Fruit fly (Drosophila melanogaster): ENCODE measurements around the gene Ir8a.

The Ir8a gene

DNA sequence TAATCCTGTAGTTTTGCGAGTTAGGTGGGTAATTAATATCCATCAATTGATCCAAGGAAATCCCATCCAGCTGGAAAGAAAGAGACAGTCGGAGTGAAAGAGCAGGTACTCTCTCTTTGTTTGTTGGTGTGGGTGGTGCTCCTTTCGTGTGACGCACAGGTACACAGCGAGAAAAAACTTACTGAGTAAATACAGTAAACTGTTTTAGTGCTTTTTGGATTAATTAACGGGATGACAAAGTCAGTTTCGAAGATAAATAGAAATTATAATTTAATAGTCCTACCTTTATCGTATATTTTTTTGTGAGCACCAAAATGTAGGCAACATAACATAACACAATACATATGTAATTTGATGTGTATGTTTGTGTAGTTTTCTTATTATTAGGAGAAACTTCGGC, 11.7 kb upstream of the Ir8a start (continued):
- TF ChIP-seq Blimp-1 (GFP tag; optimal IDR thresholded peaks at IDR 0.05) (peak; percentile 15), kah (GFP tag; optimal IDR thresholded peaks at IDR 0.05) (no peak), Mad (GFP tag; optimal IDR thresholded peaks at IDR 0.05) (no peak), CG8359 (GFP tag; optimal IDR thresholded peaks at IDR 0.05; ENCODE audit: borderline replicate concordance) (no peak), CG8388 (GFP tag; optimal IDR thresholded peaks at IDR 0.05) (peak; percentile 13), ato (GFP tag; IDR thresholded peaks at IDR 0.05; ENCODE audit: partially characterized antibody) (no peak), gsb-n (tag; optimal IDR thresholded peaks at IDR 0.05) (peak; percentile 21), CG7271 (tag; optimal IDR thresholded peaks at IDR 0.05) (no peak), sd (tag; optimal IDR thresholded peaks at IDR 0.05) (no peak), caup (GFP tag; optimal IDR thresholded peaks at IDR 0.05; ENCODE audit: severe bottlenecking) (no peak), CG11093 (GFP tag; IDR thresholded peaks at IDR 0.05) (no peak), CG10462 (GFP tag; optimal IDR thresholded peaks at IDR 0.05) (no peak), Hr3 (GFP tag; optimal IDR thresholded peaks at IDR 0.05) (peak; percentile 26), wdn (GFP tag; IDR thresholded peaks at IDR 0.05) (no peak), CG32532 (GFP tag; IDR thresholded peaks at IDR 0.05) (peak; percentile 39; the same call in 1 of the 2 replicates), Xbp1 (GFP tag; optimal IDR thresholded peaks at IDR 0.05) (peak; percentile 5), Rx (GFP tag; IDR thresholded peaks at IDR 0.05) (no peak), ttk (GFP tag; IDR thresholded peaks at IDR 0.05) (no peak), CG11398 (GFP tag; optimal IDR thresholded peaks at IDR 0.05) (no peak), dati (GFP tag; IDR thresholded peaks at IDR 0.05) (no peak), mld (GFP tag; IDR thresholded peaks at IDR 0.05; ENCODE audit: partially characterized antibody) (no peak), wor (GFP tag; IDR thresholded peaks at IDR 0.05) (no peak), tin (GFP tag; optimal IDR thresholded peaks at IDR 0.05) (peak; percentile 21), Rfx (GFP tag; IDR thresholded peaks at IDR 0.05) (no peak), row (GFP tag; IDR thresholded peaks at IDR 0.05) (peak; percentile 50; the same call in 2 of the 3 replicates), dmrt11E (tag; optimal IDR thresholded peaks at IDR 0.05) (peak; percentile 62), gt (GFP tag; IDR thresholded peaks at IDR 0.05) (no peak), CG14667 (GFP tag; IDR thresholded peaks at IDR 0.05) (no peak), ci (GFP tag; IDR thresholded peaks at IDR 0.05) (no peak; the same call in 2 of the 3 replicates), Oli (tag; optimal IDR thresholded peaks at IDR 0.05) (no peak), so (GFP tag; IDR thresholded peaks at IDR 0.05) (no peak), CG8944 (GFP tag; optimal IDR thresholded peaks at IDR 0.05) (no peak), gcm (GFP tag; optimal IDR thresholded peaks at IDR 0.05) (no peak), az2 (GFP tag; optimal IDR thresholded peaks at IDR 0.05) (no peak), exex (tag; optimal IDR thresholded peaks at IDR 0.05) (no peak), luna (GFP tag; optimal IDR thresholded peaks at IDR 0.05) (no peak), hkb (optimal IDR thresholded peaks at IDR 0.05) (no peak), hkb (GFP tag; IDR thresholded peaks at IDR 0.05) (0 out of 2 replicates have a peak, but pooled peaks have one; percentile 28), sens (GFP tag) (peak; percentile 59), CG8924 (tag; optimal IDR thresholded peaks at IDR 0.05) (no peak), gem (tag; optimal IDR thresholded peaks at IDR 0.05) (peak; percentile 59), unc-4 (GFP tag; IDR thresholded peaks at IDR 0.05; ENCODE audit: partially characterized antibody) (no peak), esg (GFP tag; conservative IDR thresholded peaks at IDR 0.05) (peak; percentile 12; the same call in 1 of the 2 replicates), CG10431 (GFP tag; optimal IDR thresholded peaks at IDR 0.05) (no peak), CG10979 (tag; optimal IDR thresholded peaks at IDR 0.05) (peak; percentile 53), Dip3 (GFP tag; optimal IDR thresholded peaks at IDR 0.05) (no peak), CG17328 (GFP tag; IDR thresholded peaks at IDR 0.05) (peak; percentile 46; the same call in 1 of the 2 replicates), CG13775 (GFP tag; optimal IDR thresholded peaks at IDR 0.05) (peak; percentile 22), pzg (GFP tag; optimal IDR thresholded peaks at IDR 0.05) (no peak), Meics (GFP tag; optimal IDR thresholded peaks at IDR 0.05) (no peak), shn (GFP tag; optimal IDR thresholded peaks at IDR 0.05) (no peak), h (optimal IDR thresholded peaks at IDR 0.05) (no peak)
